Fruit fly (Drosophila melanogaster) whole organism, embryonic: ENCODE measurements around the gene Mdh1.
A peak's percentile ranks its signal among the peaks of the same experiment; 100 is the strongest.

Experiments
- Adf1 ChIP-seq: fragments of 200-800 bp; sonication (Bioruptor generic); IDR thresholded peaks from 2 replicates; pipeline ENCODE4 v1.3.6; 2022; ENCODE audit warnings: missing biosample characterization, missing genetic modification characterization
- CG10147 ChIP-seq: fragments of 200-800 bp; sonication (Bioruptor generic); optimal IDR thresholded peaks from 2 replicates; lab custom pipeline; 2019; ENCODE audit warnings: missing biosample characterization, mild to moderate bottlenecking, missing genetic modification characterization, moderate library complexity
- CG11723 ChIP-seq: fragments of 200-800 bp; sonication (Bioruptor generic); optimal IDR thresholded peaks from 2 replicates; lab custom pipeline; 2017; ENCODE audit warnings: missing biosample characterization, mild to moderate bottlenecking, missing genetic modification characterization
- CG12391 ChIP-seq: fragments of 200-800 bp; sonication (Bioruptor generic); optimal IDR thresholded peaks from 3 replicates; lab custom pipeline; 2018; ENCODE audit warnings: missing biosample characterization, mild to moderate bottlenecking, missing genetic modification characterization, moderate library complexity
- CG12659 ChIP-seq: fragments of 200-800 bp; sonication (Bioruptor generic); optimal IDR thresholded peaks from 3 replicates; lab custom pipeline; 2017; ENCODE audit warnings: mild to moderate bottlenecking, missing biosample characterization, missing genetic modification reagents, missing genetic modification characterization
- CG1603 ChIP-seq: fragments of 200-800 bp; sonication (Bioruptor generic); optimal IDR thresholded peaks from 2 replicates; lab custom pipeline; 2019; ENCODE audit warnings: missing biosample characterization, mild to moderate bottlenecking, missing genetic modification characterization, moderate library complexity
- CG17361 ChIP-seq: fragments of 200-800 bp; sonication (Bioruptor generic); IDR thresholded peaks from 3 replicates; pipeline ENCODE4 v1.3.6; 2022; ENCODE audit warnings: missing biosample characterization, missing genetic modification characterization
- CG17802 ChIP-seq: fragments of 200-800 bp; sonication (Bioruptor generic); optimal IDR thresholded peaks from 2 replicates; lab custom pipeline; 2018; ENCODE audit warnings: missing biosample characterization, mild to moderate bottlenecking, missing genetic modification characterization, moderate library complexity
- CG18262 ChIP-seq: fragments of 200-800 bp; optimal IDR thresholded peaks from 3 replicates; lab custom pipeline; 2019; ENCODE audit warnings: missing biosample characterization, mild to moderate bottlenecking, missing genetic modification characterization, moderate library complexity
- CG2116 ChIP-seq: fragments of 200-800 bp; sonication (Bioruptor generic); optimal IDR thresholded peaks from 3 replicates; lab custom pipeline; 2018; ENCODE audit warnings: missing biosample characterization, mild to moderate bottlenecking, missing genetic modification characterization
- CG2712 ChIP-seq: fragments of 200-800 bp; optimal IDR thresholded peaks from 3 replicates; lab custom pipeline; 2019; ENCODE audit warnings: missing biosample characterization, mild to moderate bottlenecking, missing genetic modification characterization, moderate library complexity
- CG6175 ChIP-seq: fragments of 200-800 bp; sonication (Bioruptor generic); IDR thresholded peaks from 3 replicates; pipeline ENCODE4 v1.3.6; 2022; ENCODE audit warnings: missing biosample characterization, missing genetic modification characterization
- CG7357 ChIP-seq: fragments of 200-800 bp; sonication (Bioruptor generic); IDR thresholded peaks from 3 replicates; pipeline ENCODE4 v1.3.6; 2022; ENCODE audit warnings: missing biosample characterization, missing genetic modification characterization
- Camta ChIP-seq: fragments of 200-800 bp; sonication (Bioruptor generic); optimal IDR thresholded peaks from 2 replicates; lab custom pipeline; 2016; ENCODE audit warnings: missing biosample characterization, missing genetic modification characterization
- CoRest ChIP-seq: fragments of 200-800 bp; sonication (Bioruptor generic); optimal IDR thresholded peaks from 3 replicates; lab custom pipeline; 2018; ENCODE audit warnings: missing biosample characterization, mild to moderate bottlenecking, missing genetic modification characterization, moderate library complexity
- Dfd ChIP-seq, 2 experiments: fragments of >200 bp; optimal IDR thresholded peaks; 2 replicates each; lab custom pipeline; 2017; ENCODE audit warnings: missing biosample characterization in 2 of 2, missing genetic modification characterization in 2 of 2
- Doc3 ChIP-seq: fragments of 200-800 bp; sonication (Bioruptor generic); IDR thresholded peaks from 3 replicates; pipeline ENCODE4 v1.3.6; 2022; ENCODE audit warnings: missing biosample characterization, missing genetic modification characterization; ENCODE audit not compliant: partially characterized antibody
- Dref ChIP-seq: fragments of 200-800 bp; sonication (Bioruptor generic); IDR thresholded peaks from 2 replicates; pipeline ENCODE4 v1.3.6; 2022; ENCODE audit warnings: missing biosample characterization, missing genetic modification characterization
- E2f2 ChIP-seq: fragments of 200-800 bp; sonication (Bioruptor generic); IDR thresholded peaks from 2 replicates; pipeline ENCODE4 v1.3.6; 2022; ENCODE audit warnings: missing biosample characterization, missing genetic modification characterization
- Gsc ChIP-seq: fragments of 200-800 bp; sonication (Bioruptor generic); IDR thresholded peaks from 2 replicates; pipeline ENCODE4 v1.3.6; 2022; ENCODE audit warnings: missing biosample characterization, missing genetic modification characterization
- MBD-R2 ChIP-seq: fragments of 200-800 bp; sonication (Bioruptor generic); IDR thresholded peaks from 2 replicates; pipeline ENCODE4 v1.3.6; 2022; ENCODE audit warnings: missing biosample characterization, missing genetic modification characterization
- Med ChIP-seq: fragments of 200-800 bp; sonication (Bioruptor generic); peaks from one replicate; lab custom pipeline; 2016; ENCODE audit warnings: missing biosample characterization, missing genetic modification characterization, mild to moderate bottlenecking, inconsistent platforms, moderate library complexity
- Pdp1 ChIP-seq, 2 experiments: fragments of 200-800 bp; sonication (Bioruptor generic); optimal IDR thresholded peaks; 3 replicates each; lab custom pipeline; 2016; ENCODE audit warnings: missing biosample characterization in 2 of 2, missing genetic modification characterization in 2 of 2, mild to moderate bottlenecking in 1 of 2, moderate library complexity in 1 of 2
- Rfx ChIP-seq: fragments of 200-800 bp; sonication (Bioruptor generic); IDR thresholded peaks from 2 replicates; pipeline ENCODE4 v1.3.6; 2022; ENCODE audit warnings: missing biosample characterization, missing genetic modification characterization
- Sry-β ChIP-seq: fragments of 200-800 bp; sonication (Bioruptor generic); optimal IDR thresholded peaks from 2 replicates; lab custom pipeline; 2018; ENCODE audit warnings: missing biosample characterization, mild to moderate bottlenecking, missing genetic modification characterization, moderate library complexity
- Xrp1 ChIP-seq: fragments of 200-800 bp; sonication (Bioruptor generic); IDR thresholded peaks from 2 replicates; pipeline ENCODE4 v1.3.6; 2022; ENCODE audit warnings: missing biosample characterization, missing genetic modification characterization
- YL-1 ChIP-seq: fragments of 200-800 bp; sonication (Bioruptor generic); optimal IDR thresholded peaks from 3 replicates; lab custom pipeline; 2017; ENCODE audit warnings: missing biosample characterization, mild to moderate bottlenecking, missing genetic modification characterization
- ap ChIP-seq: fragments of 200-800 bp; sonication (Bioruptor generic); IDR thresholded peaks from 2 replicates; pipeline ENCODE4 v1.3.6; 2022; ENCODE audit warnings: missing biosample characterization, missing genetic modification characterization
- gfzf ChIP-seq: fragments of 200-800 bp; sonication (Bioruptor generic); optimal IDR thresholded peaks from 2 replicates; lab custom pipeline; 2016; ENCODE audit warnings: missing biosample characterization, mild to moderate bottlenecking, missing genetic modification characterization, moderate library complexity
- hkb ChIP-seq, 2 experiments: fragments of 200-800 bp in 1 of 2; fragments of >200 bp in 1 of 2; sonication (Bioruptor generic) in 1 of 2; IDR thresholded peaks in 1 of 2; optimal IDR thresholded peaks in 1 of 2; 2 replicates each; pipeline versions ENCODE4 v1.3.6 to Lab custom; 2017 to 2022; ENCODE audit warnings: missing biosample characterization in 1 of 2, missing genetic modification characterization in 1 of 2
- kah ChIP-seq: fragments of 200-800 bp; sonication (Bioruptor generic); optimal IDR thresholded peaks from 2 replicates; lab custom pipeline; 2018; ENCODE audit warnings: missing biosample characterization, mild to moderate bottlenecking, missing genetic modification characterization
- klu ChIP-seq: fragments of 200-800 bp; sonication (Bioruptor generic); IDR thresholded peaks from 2 replicates; pipeline ENCODE4 v1.3.6; 2022; ENCODE audit warnings: missing biosample characterization, missing genetic modification characterization
- lola ChIP-seq, 3 experiments: fragments of >200 bp in 2 of 3; fragments of 200-800 bp in 1 of 3; sonication (Bioruptor generic) in 1 of 3; optimal IDR thresholded peaks; 2 replicates each; lab custom pipeline; 2017 to 2019; ENCODE audit warnings: missing biosample characterization in 3 of 3, missing genetic modification characterization in 3 of 3, mild to moderate bottlenecking in 1 of 3, moderate library complexity in 1 of 3
- nmo ChIP-seq: fragments of 200-800 bp; sonication (Bioruptor generic); optimal IDR thresholded peaks from 2 replicates; lab custom pipeline; 2018; ENCODE audit warnings: missing biosample characterization, mild to moderate bottlenecking, missing genetic modification characterization, moderate library complexity
- pfk ChIP-seq: fragments of 200-800 bp; sonication (Bioruptor generic); optimal IDR thresholded peaks from 2 replicates; lab custom pipeline; 2018; ENCODE audit warnings: missing biosample characterization, mild to moderate bottlenecking, missing genetic modification characterization, moderate library complexity
- pzg ChIP-seq: fragments of 200-800 bp; sonication (Bioruptor generic); optimal IDR thresholded peaks from 3 replicates; lab custom pipeline; 2018; ENCODE audit warnings: missing biosample characterization, mild to moderate bottlenecking, missing genetic modification characterization, moderate library complexity
- vvl ChIP-seq: fragments of 200-800 bp; sonication (Bioruptor generic); IDR thresholded peaks from 2 replicates; pipeline ENCODE4 v1.3.6; 2022; ENCODE audit warnings: missing biosample characterization, missing genetic modification characterization
- z ChIP-seq: fragments of 200-800 bp; sonication (Bioruptor generic); IDR thresholded peaks from 3 replicates; pipeline ENCODE4 v1.3.6; 2022; ENCODE audit warnings: missing biosample characterization, missing genetic modification characterization
- zen ChIP-seq: fragments of 200-800 bp; sonication (Bioruptor generic); optimal IDR thresholded peaks from 3 replicates; lab custom pipeline; 2018; ENCODE audit warnings: missing biosample characterization, mild to moderate bottlenecking, missing genetic modification characterization, moderate library complexity

The Mdh1 gene

dm6 chr2L:10422643-10423606 lies 26.8 kb upstream of the Mdh1 start, which contains the start of the genes pie and Wdfy2 (continued):
- peak; percentile 97 for TF ChIP-seq CG7357 (GFP tag; lab: Robert Waterston, UW)
- no peak for TF ChIP-seq hkb (optimal IDR thresholded peaks at IDR 0.05; lab: Kevin White, UChicago)
- TF ChIP-seq hkb (GFP tag; IDR thresholded peaks at IDR 0.05; lab: Robert Waterston, UW) = no peak
- peak; percentile 74 for TF ChIP-seq CG11723 (GFP tag; lab: Kevin White, UChicago)
- peak; percentile 29 for TF ChIP-seq nmo
- TF ChIP-seq z (GFP tag; lab: Robert Waterston, UW) = no peak
- peak in 1 of 2 experiments; percentile 66 for TF ChIP-seq Dfd (GFP tag; optimal IDR thresholded peaks at IDR 0.05; lab: Kevin White, UChicago)
- peak; percentile 36 for TF ChIP-seq Sry-β (GFP tag; lab: Kevin White, UChicago)
- peak; percentile 36 for TF ChIP-seq CG12659 (GFP tag; lab: Kevin White, UChicago)
- no peak for TF ChIP-seq Xrp1 (GFP tag; lab: Robert Waterston, UW)
- TF ChIP-seq Med (GFP tag; lab: Kevin White, UChicago) = peak; percentile 65
- TF ChIP-seq CG18262 (tag; lab: Kevin White, UChicago) = peak; percentile 31
- TF ChIP-seq Adf1 = no peak
- TF ChIP-seq vvl = peak; percentile 12; the same call in 1 of the 2 replicates
- peak; percentile 40; the same call in 1 of the 2 replicates for TF ChIP-seq MBD-R2
- TF ChIP-seq Dref = peak; percentile 47
- peak; percentile 15 for TF ChIP-seq zen
- 0 out of 2 replicates have a peak, but pooled peaks have one; percentile 13 for TF ChIP-seq Rfx (GFP tag; lab: Robert Waterston, UW)
- TF ChIP-seq pzg (GFP tag; lab: Kevin White, UChicago) = peak; percentile 35
- TF ChIP-seq CoRest (tag; lab: Kevin White, UChicago) = peak; percentile 28
- peak; percentile 56; the same call in 1 of the 3 replicates for TF ChIP-seq CG17361 (GFP tag; lab: Robert Waterston, UW)
- no peak for TF ChIP-seq Camta (GFP tag; lab: Kevin White, UChicago)
- peak; percentile 99 for TF ChIP-seq CG1603 (tag; lab: Kevin White, UChicago)
- TF ChIP-seq pfk (GFP tag; lab: Kevin White, UChicago) = peak; percentile 80
- peak; percentile 92 for TF ChIP-seq CG17802 (tag; lab: Kevin White, UChicago)
- TF ChIP-seq lola (GFP tag; optimal IDR thresholded peaks at IDR 0.05; lab: Kevin White, UChicago) = peak in 2 of 3 experiments; percentile 14 to 94
- peak; percentile 21 for TF ChIP-seq CG2712 (tag; lab: Kevin White, UChicago)
- no peak for TF ChIP-seq Pdp1 (GFP tag; optimal IDR thresholded peaks at IDR 0.05; lab: Kevin White, UChicago)
- TF ChIP-seq Gsc = no peak
- TF ChIP-seq CG12391 (tag; lab: Kevin White, UChicago) = peak; percentile 9
- peak; percentile 19 for TF ChIP-seq YL-1
- TF ChIP-seq E2f2 (GFP tag; lab: Robert Waterston, UW) = peak; percentile 79
- TF ChIP-seq CG10147 (GFP tag; lab: Kevin White, UChicago) = no peak
- TF ChIP-seq ap (GFP tag; lab: Robert Waterston, UW) = no peak
- peak; percentile 77 for TF ChIP-seq CG2116
- TF ChIP-seq Doc3 (GFP tag; lab: Robert Waterston, UW) = no peak
- no peak for TF ChIP-seq klu (GFP tag; lab: Robert Waterston, UW)
- no peak for TF ChIP-seq kah (GFP tag; lab: Kevin White, UChicago)
- peak; percentile 26 for TF ChIP-seq gfzf (GFP tag; lab: Kevin White, UChicago)
- no peak for TF ChIP-seq CG6175 (GFP tag; lab: Robert Waterston, UW)
